ENCODE assay signal across 4 fruit fly cellular contexts in the genomic region with DNA sequence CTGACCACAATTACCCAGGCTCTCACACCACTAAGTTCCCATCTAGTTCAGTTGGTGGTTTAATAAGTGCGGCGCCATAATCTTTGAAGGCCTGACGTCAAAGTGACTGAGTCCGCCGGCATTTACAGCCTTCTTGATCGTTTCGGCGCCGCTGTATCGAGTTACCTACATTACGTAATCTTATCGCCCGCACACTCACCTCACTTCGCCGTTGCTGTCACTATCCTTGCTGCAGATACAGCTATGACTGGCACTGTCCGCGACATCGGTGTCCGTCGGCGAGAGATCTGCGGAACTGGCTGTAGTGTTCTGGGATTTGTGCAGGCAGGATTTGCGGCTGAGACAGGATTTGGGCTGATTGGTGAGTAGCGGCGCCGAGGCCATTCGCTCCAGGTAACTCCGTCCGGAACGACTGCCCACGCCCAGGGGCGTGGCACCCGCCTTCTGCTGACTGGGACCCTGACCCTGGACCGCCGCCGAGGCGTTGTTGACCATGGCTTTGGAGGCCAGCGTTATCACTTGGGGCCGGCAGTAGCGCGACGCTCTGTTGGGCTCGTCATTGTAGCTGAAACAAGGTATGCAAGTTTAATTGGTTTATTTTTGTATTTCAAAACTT.
TF ChIP-seq lines count a peak whose summit lies in the region.

No protein-coding gene starts in this region.

- no peak for TF ChIP-seq CTCF in whole organism, embryonic (GFP tag; optimal IDR thresholded peaks at IDR 0.05; lab: Kevin White, UChicago)

TF ChIP-seq in whole organism, adult, 20 proteins besides CTCF, POLR2A, EP300 and RAD21:
- TF ChIP-seq cic (GFP tag; optimal IDR thresholded peaks at IDR 0.05; lab: Kevin White, UChicago) (peak; percentile 26), CG1620 (GFP tag; optimal IDR thresholded peaks at IDR 0.05; lab: Kevin White, UChicago) (no peak), CG5204 (GFP tag; optimal IDR thresholded peaks at IDR 0.05; lab: Kevin White, UChicago) (no peak), Mnt (GFP tag; optimal IDR thresholded peaks at IDR 0.05; lab: Kevin White, UChicago) (no peak), Crg-1 (GFP tag; optimal IDR thresholded peaks at IDR 0.05; lab: Kevin White, UChicago) (no peak), CG7101 (tag; optimal IDR thresholded peaks at IDR 0.05; lab: Kevin White, UChicago) (no peak), tj (GFP tag; optimal IDR thresholded peaks at IDR 0.05; lab: Kevin White, UChicago) (no peak)

TF ChIP-seq in whole organism, embryonic, 481 proteins besides CTCF, POLR2A, EP300 and RAD21 (continues in another document):
- TF ChIP-seq CG10543 (GFP tag; optimal IDR thresholded peaks at IDR 0.05; lab: Kevin White, UChicago) (peak; percentile 22), sna (GFP tag; IDR thresholded peaks at IDR 0.05; lab: Robert Waterston, UW; ENCODE audit: partially characterized antibody) (no peak), hb (GFP tag; IDR thresholded peaks at IDR 0.05; lab: Robert Waterston, UW; ENCODE audit: partially characterized antibody) (no peak), mirr (GFP tag; optimal IDR thresholded peaks at IDR 0.05; lab: Kevin White, UChicago) (peak; percentile 56), B-H2 (GFP tag; optimal IDR thresholded peaks at IDR 0.05; lab: Kevin White, UChicago) (no peak), grn (GFP tag; optimal IDR thresholded peaks at IDR 0.05; lab: Kevin White, UChicago) (peak; percentile 27), exex (tag; optimal IDR thresholded peaks at IDR 0.05; lab: Kevin White, UChicago) (peak; percentile 54), Stat92E (GFP tag; optimal IDR thresholded peaks at IDR 0.05; lab: Kevin White, UChicago) (no peak), CG10431 (GFP tag; optimal IDR thresholded peaks at IDR 0.05; lab: Kevin White, UChicago) (no peak), wor (GFP tag; IDR thresholded peaks at IDR 0.05; lab: Robert Waterston, UW) (no peak), CG18599 (GFP tag; optimal IDR thresholded peaks at IDR 0.05; lab: Kevin White, UChicago) (no peak), CG15479 (GFP tag; optimal IDR thresholded peaks at IDR 0.05; lab: Kevin White, UChicago) (peak; percentile 68), Mrtf (GFP tag; IDR thresholded peaks at IDR 0.05; lab: Robert Waterston, UW) (0 out of 3 replicates have a peak, but pooled peaks have one; percentile 22), ems (GFP tag; optimal IDR thresholded peaks at IDR 0.05; lab: Kevin White, UChicago) (no peak), pum (GFP tag; optimal IDR thresholded peaks at IDR 0.05; lab: Kevin White, UChicago) (no peak), CG11560 (tag; IDR thresholded peaks at IDR 0.05; lab: Robert Waterston, UW) (no peak), Gsc (GFP tag; IDR thresholded peaks at IDR 0.05; lab: Robert Waterston, UW) (no peak), CG16779 (GFP tag; IDR thresholded peaks at IDR 0.05; lab: Robert Waterston, UW) (0 out of 2 replicates have a peak, but pooled peaks have one; percentile 21), CG11695 (GFP tag; IDR thresholded peaks at IDR 0.05; lab: Robert Waterston, UW) (peak; percentile 88), so (GFP tag; IDR thresholded peaks at IDR 0.05; lab: Robert Waterston, UW) (0 out of 3 replicates have a peak, but pooled peaks have one; percentile 23), Fer1 (GFP tag; optimal IDR thresholded peaks at IDR 0.05; lab: Kevin White, UChicago) (peak; percentile 1), cwo (GFP tag; optimal IDR thresholded peaks at IDR 0.05; lab: Kevin White, UChicago) (peak; percentile 29), ftz-f1 (GFP tag; optimal IDR thresholded peaks at IDR 0.05; lab: Kevin White, UChicago) (peak; percentile 93), cg (GFP tag; optimal IDR thresholded peaks at IDR 0.05; lab: Kevin White, UChicago) (no peak), sens (GFP tag; lab: Kevin White, UChicago) (peak; percentile 32)

TF ChIP-seq in whole organism, prepupa, 60 proteins besides CTCF, POLR2A, EP300 and RAD21:
- TF ChIP-seq dac (GFP tag; optimal IDR thresholded peaks at IDR 0.05; lab: Kevin White, UChicago) (no peak), CG6854 (GFP tag; optimal IDR thresholded peaks at IDR 0.05; lab: Kevin White, UChicago) (no peak), CG15336 (GFP tag; IDR thresholded peaks at IDR 0.05; lab: Robert Waterston, UW) (no peak), CG6163 (GFP tag; IDR thresholded peaks at IDR 0.05; lab: Robert Waterston, UW) (0 out of 3 replicates have a peak, but pooled peaks have one; percentile 9), CG10631 (GFP tag; optimal IDR thresholded peaks at IDR 0.05; lab: Kevin White, UChicago) (no peak), Eip78C (GFP tag; lab: Kevin White, UChicago) (peak; percentile 49), Gug (GFP tag; IDR thresholded peaks at IDR 0.05; lab: Robert Waterston, UW) (no peak), pdm3 (GFP tag; optimal IDR thresholded peaks at IDR 0.05; lab: Kevin White, UChicago) (no peak), Ets21C (GFP tag; optimal IDR thresholded peaks at IDR 0.05; lab: Kevin White, UChicago) (no peak), spab (GFP tag; optimal IDR thresholded peaks at IDR 0.05; lab: Kevin White, UChicago) (no peak), vri (GFP tag; optimal IDR thresholded peaks at IDR 0.05; lab: Kevin White, UChicago) (peak; percentile 92), CG11762 (GFP tag; optimal IDR thresholded peaks at IDR 0.05; lab: Kevin White, UChicago; ENCODE audit: insufficient read depth) (no peak), fkh (GFP tag; optimal IDR thresholded peaks at IDR 0.05; lab: Kevin White, UChicago) (no peak), Hr4 (GFP tag; optimal IDR thresholded peaks at IDR 0.05; lab: Kevin White, UChicago) (no peak), salr (GFP tag; optimal IDR thresholded peaks at IDR 0.05; lab: Kevin White, UChicago) (no peak), CG34406 (GFP tag; optimal IDR thresholded peaks at IDR 0.05; lab: Kevin White, UChicago) (no peak), net (GFP tag; optimal IDR thresholded peaks at IDR 0.05; lab: Kevin White, UChicago) (no peak), acj6 (GFP tag; optimal IDR thresholded peaks at IDR 0.05; lab: Kevin White, UChicago) (no peak), Met (GFP tag; optimal IDR thresholded peaks at IDR 0.05; lab: Kevin White, UChicago) (no peak), CG16779 (tag; optimal IDR thresholded peaks at IDR 0.05; lab: Kevin White, UChicago) (no peak), cyc (GFP tag; optimal IDR thresholded peaks at IDR 0.05; lab: Kevin White, UChicago) (no peak), CG6792 (GFP tag; optimal IDR thresholded peaks at IDR 0.05; lab: Kevin White, UChicago) (no peak), CG6276 (GFP tag; optimal IDR thresholded peaks at IDR 0.05; lab: Kevin White, UChicago) (no peak), eg (GFP tag; IDR thresholded peaks at IDR 0.05; lab: Robert Waterston, UW) (0 out of 3 replicates have a peak, but pooled peaks have one; percentile 14), svp (GFP tag; lab: Kevin White, UChicago) (peak; percentile 69)

TF ChIP-seq in whole organism, pupa, 21 proteins besides CTCF, POLR2A, EP300 and RAD21:
- TF ChIP-seq Pif1A (GFP tag; optimal IDR thresholded peaks at IDR 0.05; lab: Kevin White, UChicago) (no peak), CG9948 (tag; optimal IDR thresholded peaks at IDR 0.05; lab: Kevin White, UChicago) (no peak), EcR (GFP tag; optimal IDR thresholded peaks at IDR 0.05; lab: Kevin White, UChicago) (peak; percentile 0), CG34367 (tag; optimal IDR thresholded peaks at IDR 0.05; lab: Kevin White, UChicago) (no peak), D1 (tag; optimal IDR thresholded peaks at IDR 0.05; lab: Kevin White, UChicago) (no peak), rn (GFP tag; IDR thresholded peaks at IDR 0.05; lab: Robert Waterston, UW) (no peak)
